Worm (Caenorhabditis elegans) whole organism, L4 larva: ENCODE data around the gene F22F7.4.

Experiments used
- F49E8.2 ChIP-seq: sonication (generic microtip); optimal IDR thresholded peaks from 2 replicates; lab custom pipeline; 2016; ENCODE audit warnings: missing compliant biosample characterization, mild to moderate bottlenecking, missing genetic modification characterization, borderline replicate concordance
- R02D3.7 ChIP-seq: fragments of 150-350 bp; sonication (generic microtip); optimal IDR thresholded peaks from 3 replicates; lab custom pipeline; 2014; ENCODE audit warnings: missing biosample characterization, missing genetic modification characterization
- T26A8.4 ChIP-seq: fragments of 200-800 bp; sonication (Bioruptor generic); IDR thresholded peaks from 2 replicates; pipeline ENCODE4 v1.3.6; 2022; ENCODE audit warnings: missing genetic modification characterization, missing compliant biosample characterization
- Y5F2A.4 ChIP-seq: fragments of 200-800 bp; sonication (Bioruptor generic); optimal IDR thresholded peaks from 2 replicates; lab custom pipeline; 2018; ENCODE audit warnings: mild to moderate bottlenecking, missing genetic modification characterization, missing compliant biosample characterization
- ZK337.2 ChIP-seq: fragments of 200-800 bp; sonication (Bioruptor generic); IDR thresholded peaks from 2 replicates; pipeline ENCODE4 v1.3.6; 2022; ENCODE audit warnings: missing genetic modification reagents, missing genetic modification characterization, missing compliant biosample characterization
- ZK546.5 ChIP-seq, 2 experiments: sonication (generic microtip); optimal IDR thresholded peaks; 2 replicates each; lab custom pipeline; 2017; ENCODE audit warnings: missing biosample characterization in 2 of 2, missing genetic modification characterization in 2 of 2
- aha-1 ChIP-seq: fragments of 150-350 bp; peaks from one replicate; lab custom pipeline; 2014; ENCODE audit warnings: missing biosample characterization, missing genetic modification characterization
- aly-2 ChIP-seq: sonication (generic microtip); optimal IDR thresholded peaks from 2 replicates; lab custom pipeline; 2018; ENCODE audit warnings: missing biosample characterization, missing genetic modification characterization
- attf-4 ChIP-seq: sonication (generic microtip); optimal IDR thresholded peaks from 3 replicates; lab custom pipeline; 2017; ENCODE audit warnings: missing biosample characterization, missing genetic modification characterization
- ceh-28 ChIP-seq: fragments of 150-350 bp; optimal IDR thresholded peaks from 2 replicates; lab custom pipeline; 2014; ENCODE audit warnings: missing biosample characterization, missing genetic modification reagents, missing genetic modification characterization
- ceh-44 ChIP-seq: fragments of 200-800 bp; sonication (Bioruptor generic); IDR thresholded peaks from 2 replicates; pipeline ENCODE4 v1.3.6; 2022; ENCODE audit warnings: missing genetic modification reagents, missing genetic modification characterization, missing compliant biosample characterization
- daf-19 ChIP-seq: fragments of 200-800 bp; sonication (Bioruptor generic); conservative IDR thresholded peaks from 2 replicates; pipeline ENCODE4 v1.3.6; 2022; ENCODE audit warnings: missing genetic modification characterization, missing compliant biosample characterization
- dmd-6 ChIP-seq: fragments of 200-800 bp; sonication (Bioruptor generic); IDR thresholded peaks from 2 replicates; pipeline ENCODE4 v1.3.6; 2022; ENCODE audit warnings: missing genetic modification reagents, missing genetic modification characterization, missing compliant biosample characterization
- dmd-8 ChIP-seq: fragments of 200-800 bp; sonication (Bioruptor generic); IDR thresholded peaks from 2 replicates; pipeline ENCODE4 v1.3.6; 2022; ENCODE audit warnings: missing genetic modification characterization, missing compliant biosample characterization
- hlh-11 ChIP-seq: fragments of 200-800 bp; sonication (Bioruptor generic); optimal IDR thresholded peaks from 2 replicates; lab custom pipeline; 2018; ENCODE audit warnings: mild to moderate bottlenecking, missing genetic modification characterization, missing compliant biosample characterization
- hlh-30 ChIP-seq: sonication (generic microtip); optimal IDR thresholded peaks from 2 replicates; lab custom pipeline; 2017; ENCODE audit warnings: antibody characterized with exemption, mild to moderate bottlenecking, missing genetic modification characterization, missing compliant biosample characterization; ENCODE audit not compliant: insufficient read depth
- lin-1 ChIP-seq: fragments of 200-800 bp; sonication (Bioruptor generic); IDR thresholded peaks from 2 replicates; pipeline ENCODE4 v1.3.6; 2022; ENCODE audit warnings: missing genetic modification reagents, missing genetic modification characterization, missing compliant biosample characterization
- lin-38 ChIP-seq: fragments of 200-800 bp; sonication (Bioruptor generic); IDR thresholded peaks from 2 replicates; pipeline ENCODE4 v1.3.6; 2022; ENCODE audit warnings: missing genetic modification reagents, missing genetic modification characterization, missing compliant biosample characterization
- lin-39 ChIP-seq: fragments of 150-350 bp; optimal IDR thresholded peaks from 2 replicates; lab custom pipeline; 2014; ENCODE audit warnings: missing biosample characterization, missing genetic modification reagents, missing genetic modification characterization
- lsy-2 ChIP-seq, 2 experiments: fragments of 150-350 bp in 1 of 2; sonication (generic microtip) in 1 of 2; optimal IDR thresholded peaks; 2 replicates each; lab custom pipeline; 2014 to 2017; ENCODE audit warnings: missing biosample characterization in 2 of 2, missing genetic modification characterization in 2 of 2
- madf-9 ChIP-seq: fragments of 200-800 bp; sonication (Bioruptor generic); conservative IDR thresholded peaks from 2 replicates; pipeline ENCODE4 v1.3.6; 2022; ENCODE audit warnings: missing genetic modification reagents, missing genetic modification characterization, missing compliant biosample characterization
- mep-1 ChIP-seq: fragments of 150-350 bp; sonication (generic microtip); optimal IDR thresholded peaks from 3 replicates; lab custom pipeline; 2014; ENCODE audit warnings: missing biosample characterization, missing genetic modification characterization
- mxl-3 ChIP-seq: fragments of 200-800 bp; sonication (Bioruptor generic); optimal IDR thresholded peaks from 2 replicates; lab custom pipeline; 2018; ENCODE audit warnings: mild to moderate bottlenecking, missing genetic modification characterization, missing compliant biosample characterization
- nhr-11 ChIP-seq: fragments of 150-350 bp; optimal IDR thresholded peaks from 2 replicates; lab custom pipeline; 2014; ENCODE audit warnings: missing biosample characterization, missing genetic modification characterization
- nhr-42 ChIP-seq: fragments of 200-800 bp; sonication (Bioruptor generic); IDR thresholded peaks from 2 replicates; pipeline ENCODE4 v1.3.6; 2022; ENCODE audit warnings: missing genetic modification characterization, missing compliant biosample characterization
- pha-4 ChIP-seq, 2 experiments: fragments of 150-350 bp in 1 of 2; fragments of 200-800 bp in 1 of 2; sonication (Bioruptor generic) in 1 of 2; IDR thresholded peaks in 1 of 2; optimal IDR thresholded peaks in 1 of 2; 2 replicates each; pipeline versions ENCODE4 v1.3.6 to Lab custom; 2014 to 2022; ENCODE audit warnings: missing genetic modification characterization in 2 of 2, missing genetic modification reagents in 2 of 2, missing biosample characterization in 1 of 2, missing compliant biosample characterization in 1 of 2
- saeg-2 ChIP-seq: fragments of 200-800 bp; sonication (Bioruptor generic); IDR thresholded peaks from 2 replicates; pipeline ENCODE4 v1.3.6; 2022; ENCODE audit warnings: missing genetic modification reagents, missing genetic modification characterization, missing compliant biosample characterization
- sdz-12 ChIP-seq: fragments of 200-800 bp; sonication (Bioruptor generic); optimal IDR thresholded peaks from 2 replicates; lab custom pipeline; 2018; ENCODE audit warnings: mild to moderate bottlenecking, missing genetic modification characterization, missing compliant biosample characterization
- set-16 ChIP-seq: fragments of 200-800 bp; sonication (Bioruptor generic); IDR thresholded peaks from 2 replicates; pipeline ENCODE4 v1.3.6; 2022; ENCODE audit warnings: missing genetic modification reagents, missing genetic modification characterization, missing compliant biosample characterization
- skn-1 ChIP-seq: fragments of 150-350 bp; optimal IDR thresholded peaks from 2 replicates; lab custom pipeline; 2014; ENCODE audit warnings: missing biosample characterization, missing genetic modification characterization
- spr-3 ChIP-seq: fragments of 200-800 bp; sonication (Bioruptor generic); optimal IDR thresholded peaks from 2 replicates; lab custom pipeline; 2018; ENCODE audit warnings: mild to moderate bottlenecking, missing genetic modification characterization, missing compliant biosample characterization
- tra-1 ChIP-seq: fragments of 200-800 bp; sonication (Bioruptor generic); IDR thresholded peaks from 2 replicates; pipeline ENCODE4 v1.3.6; 2022; ENCODE audit warnings: missing genetic modification reagents, missing genetic modification characterization, missing compliant biosample characterization
- unc-130 ChIP-seq: sonication (generic microtip); optimal IDR thresholded peaks from 2 replicates; lab custom pipeline; 2016; ENCODE audit warnings: missing genetic modification reagents, missing genetic modification characterization, missing compliant biosample characterization
- unc-62 ChIP-seq, 3 experiments: fragments of 150-350 bp in 1 of 3; sonication (generic microtip); optimal IDR thresholded peaks in 2 of 3; peaks in 1 of 3; 1 replicate in 1 of 3; 2 replicates in 2 of 3; lab custom pipeline; 2014 to 2017; ENCODE audit warnings: missing biosample characterization in 3 of 3, missing genetic modification characterization in 3 of 3, missing genetic modification reagents in 3 of 3, missing genotype in 1 of 3
- zip-2 ChIP-seq: fragments of 150-350 bp; optimal IDR thresholded peaks from 2 replicates; lab custom pipeline; 2014; ENCODE audit warnings: missing biosample characterization, missing genetic modification characterization

F22F7.4 gene

ce11 chrV:2081894-2082293, 24.0 kb downstream of the F22F7.4 start:
- TF ChIP-seq skn-1 (tag; lab: Kevin White, UChicago) = no peak
- no peak for TF ChIP-seq unc-62 (GFP tag; optimal IDR thresholded peaks at IDR 0.05 in 1 of 2; lab: Kevin White, UChicago)
- no peak for TF ChIP-seq unc-62 (tag; optimal IDR thresholded peaks at IDR 0.05; lab: Kevin White, UChicago)
- TF ChIP-seq saeg-2 = no peak
- TF ChIP-seq sdz-12 (GFP tag; lab: Kevin White, UChicago) = no peak
- TF ChIP-seq spr-3 (GFP tag; lab: Kevin White, UChicago) = no peak
- no peak for TF ChIP-seq ceh-28 (tag; lab: Kevin White, UChicago)
- no peak for TF ChIP-seq ZK337.2 (GFP tag; lab: Robert Waterston, UW)
- TF ChIP-seq lsy-2 (tag; optimal IDR thresholded peaks at IDR 0.05; lab: Kevin White, UChicago) = no peak
- TF ChIP-seq Y5F2A.4 (GFP tag; lab: Kevin White, UChicago) = no peak
- TF ChIP-seq tra-1 (GFP tag; lab: Robert Waterston, UW) = no peak
- no peak for TF ChIP-seq F49E8.2
- TF ChIP-seq T26A8.4 (GFP tag; lab: Robert Waterston, UW) = no peak
- no peak for TF ChIP-seq set-16 (GFP tag; lab: Robert Waterston, UW)
- TF ChIP-seq, all 104 proteins: peak for 0

ce11 chrV:2081269-2081668, 24.6 kb downstream of the F22F7.4 start:
- TF ChIP-seq aha-1 (tag; lab: Kevin White, UChicago) = peak; percentile 68
- TF ChIP-seq tra-1 (GFP tag; lab: Robert Waterston, UW) = no peak
- TF ChIP-seq spr-3 (GFP tag; lab: Kevin White, UChicago) = no peak

ce11 chrV:2076043-2076442, 29.8 kb downstream of the F22F7.4 start:
- TF ChIP-seq hlh-11 (tag; lab: Kevin White, UChicago) (peak; percentile 73), dmd-6 (GFP tag; lab: Robert Waterston, UW) (peak; percentile 20; the same call in 1 of the 2 replicates), nhr-11 (tag; lab: Kevin White, UChicago) (peak; percentile 43), hlh-30 (tag; lab: Kevin White, UChicago) (peak; percentile 54), skn-1 (tag; lab: Kevin White, UChicago) (no peak), mxl-3 (GFP tag; lab: Kevin White, UChicago) (peak; percentile 32), saeg-2 (no peak)

ce11 chrV:2072807-2073206, 33.1 kb downstream of the F22F7.4 start, which contains the start of gene Y40B10A.9:
TSS of gene Y40B10A.9 (minus strand) at chrV:2072907.
- TF ChIP-seq zip-2 (tag; lab: Kevin White, UChicago) = no peak
- TF ChIP-seq unc-130 (GFP tag; lab: Kevin White, UChicago) = no peak
- no peak for TF ChIP-seq daf-19
- no peak for TF ChIP-seq nhr-42 (GFP tag; lab: Robert Waterston, UW)
- TF ChIP-seq ZK546.5 (tag; optimal IDR thresholded peaks at IDR 0.05; lab: Kevin White, UChicago) = no peak
- TF ChIP-seq mep-1 (tag; lab: Kevin White, UChicago) = no peak
- TF ChIP-seq lin-1 (GFP tag; lab: Robert Waterston, UW) = no peak
- no peak for TF ChIP-seq ceh-44 (GFP tag; lab: Robert Waterston, UW)
- no peak for TF ChIP-seq lin-39 (tag; lab: Kevin White, UChicago)
- no peak for TF ChIP-seq hlh-30 (tag; lab: Kevin White, UChicago)
- TF ChIP-seq aly-2 (tag; lab: Kevin White, UChicago) = no peak

- TF ChIP-seq set-16 (GFP tag; lab: Robert Waterston, UW) (peak; percentile 16; the same call in 1 of the 2 replicates), pha-4 (GFP tag; IDR thresholded peaks at IDR 0.05; lab: Robert Waterston, UW) (peak; percentile 14; the same call in 1 of the 2 replicates), pha-4 (tag; optimal IDR thresholded peaks at IDR 0.05; lab: Kevin White, UChicago) (no peak), F49E8.2 (peak; percentile 17), daf-19 (no peak), madf-9 (no peak), dmd-8 (GFP tag; lab: Robert Waterston, UW) (0 out of 2 replicates have a peak, but pooled peaks have one; percentile 28), lin-38 (peak; percentile 12; the same call in 1 of the 2 replicates), R02D3.7 (no peak), attf-4 (tag; lab: Kevin White, UChicago) (no peak), aha-1 (tag; lab: Kevin White, UChicago) (peak; percentile 67)
Measured at ce11 chrV:2068728-2069443, 37.0 kb downstream of the F22F7.4 start.
